Fruit fly (Drosophila melanogaster) whole organism, embryonic: ENCODE data around the gene Rab14.

Source experiments
- ATbp ChIP-seq: fragments of 200-800 bp; sonication (Bioruptor generic); optimal IDR thresholded peaks from 2 replicates; lab custom pipeline; 2017; ENCODE audit warnings: missing biosample characterization, mild to moderate bottlenecking, missing genetic modification characterization, missing genetic modification reagents
- Abd-B ChIP-seq: fragments of 200-800 bp; sonication (Bioruptor generic); optimal IDR thresholded peaks from 2 replicates; lab custom pipeline; 2018; ENCODE audit warnings: missing biosample characterization, mild to moderate bottlenecking, missing genetic modification characterization, moderate library complexity
- Aef1 ChIP-seq: fragments of 200-800 bp; sonication (Bioruptor generic); IDR thresholded peaks from 3 replicates; pipeline ENCODE4 v1.3.6; 2022; ENCODE audit warnings: missing biosample characterization, missing genetic modification characterization
- C15 ChIP-seq: fragments of 200-800 bp; sonication (Bioruptor generic); IDR thresholded peaks from 3 replicates; pipeline ENCODE4 v1.3.6; 2022; ENCODE audit warnings: missing biosample characterization, missing genetic modification characterization
- CG10209 ChIP-seq: fragments of 200-800 bp; sonication (Bioruptor generic); optimal IDR thresholded peaks from 3 replicates; lab custom pipeline; 2017; ENCODE audit warnings: missing biosample characterization, mild to moderate bottlenecking, missing genetic modification characterization, missing genetic modification reagents
- CG12942 ChIP-seq: fragments of 200-800 bp; sonication (Bioruptor generic); optimal IDR thresholded peaks from 3 replicates; lab custom pipeline; 2016; ENCODE audit warnings: missing biosample characterization, missing genetic modification characterization
- CG13775 ChIP-seq: fragments of 200-800 bp; sonication (Bioruptor generic); optimal IDR thresholded peaks from 3 replicates; lab custom pipeline; 2017; ENCODE audit warnings: missing biosample characterization, mild to moderate bottlenecking, missing genetic modification characterization
- CG14667 ChIP-seq: fragments of 200-800 bp; sonication (Bioruptor generic); IDR thresholded peaks from 2 replicates; pipeline ENCODE4 v1.3.6; 2022; ENCODE audit warnings: missing biosample characterization, missing genetic modification characterization
- CG15514 ChIP-seq: fragments of 200-800 bp; sonication (Bioruptor generic); optimal IDR thresholded peaks from 3 replicates; lab custom pipeline; 2017; ENCODE audit warnings: missing biosample characterization, missing genetic modification characterization, mild to moderate bottlenecking, moderate library complexity, missing genetic modification reagents
- CG17568 ChIP-seq: fragments of 200-800 bp; sonication (Bioruptor generic); optimal IDR thresholded peaks from 2 replicates; lab custom pipeline; 2018; ENCODE audit warnings: missing biosample characterization, mild to moderate bottlenecking, missing genetic modification characterization, moderate library complexity
- CG17802 ChIP-seq: fragments of 200-800 bp; sonication (Bioruptor generic); optimal IDR thresholded peaks from 2 replicates; lab custom pipeline; 2018; ENCODE audit warnings: missing biosample characterization, mild to moderate bottlenecking, missing genetic modification characterization, moderate library complexity
- CG18476 ChIP-seq: fragments of 200-800 bp; sonication (Bioruptor generic); optimal IDR thresholded peaks from 2 replicates; lab custom pipeline; 2016; ENCODE audit warnings: missing biosample characterization, mild to moderate bottlenecking, missing genetic modification characterization
- CG2120 ChIP-seq: fragments of 200-800 bp; sonication (Bioruptor generic); optimal IDR thresholded peaks from 3 replicates; lab custom pipeline; 2016; ENCODE audit warnings: missing biosample characterization, missing genetic modification characterization
- CG33213 ChIP-seq: fragments of 200-800 bp; sonication (Bioruptor generic); optimal IDR thresholded peaks from 3 replicates; lab custom pipeline; 2016; ENCODE audit warnings: missing biosample characterization, missing genetic modification characterization
- CG34224 ChIP-seq: fragments of 200-800 bp; sonication (Bioruptor generic); IDR thresholded peaks from 3 replicates; pipeline ENCODE4 v1.3.6; 2022; ENCODE audit warnings: missing biosample characterization, missing genetic modification characterization; ENCODE audit not compliant: partially characterized antibody
- CG34376 ChIP-seq: fragments of 200-800 bp; sonication (Bioruptor generic); optimal IDR thresholded peaks from 2 replicates; lab custom pipeline; 2018; ENCODE audit warnings: missing biosample characterization, mild to moderate bottlenecking, missing genetic modification characterization
- CG4282 ChIP-seq: fragments of 200-800 bp; sonication (Bioruptor generic); optimal IDR thresholded peaks from 2 replicates; lab custom pipeline; 2016; ENCODE audit warnings: missing biosample characterization, missing genetic modification characterization
- CG4424 ChIP-seq: fragments of 200-800 bp; sonication (Bioruptor generic); optimal IDR thresholded peaks from 3 replicates; lab custom pipeline; 2016; ENCODE audit warnings: missing biosample characterization, missing genetic modification characterization
- CG4820 ChIP-seq: fragments of 200-800 bp; sonication (Bioruptor generic); optimal IDR thresholded peaks from 3 replicates; lab custom pipeline; 2016; ENCODE audit warnings: missing biosample characterization, missing genetic modification characterization
- CG7556 ChIP-seq: fragments of 200-800 bp; sonication (Bioruptor generic); optimal IDR thresholded peaks from 2 replicates; lab custom pipeline; 2017; ENCODE audit warnings: missing biosample characterization, mild to moderate bottlenecking, missing genetic modification characterization
- CG8359 ChIP-seq: fragments of 200-800 bp; sonication (Bioruptor generic); optimal IDR thresholded peaks from 2 replicates; lab custom pipeline; 2017; ENCODE audit warnings: missing biosample characterization, mild to moderate bottlenecking, missing genetic modification characterization, borderline replicate concordance
- CG8388 ChIP-seq: fragments of 200-800 bp; sonication (Bioruptor generic); optimal IDR thresholded peaks from 2 replicates; lab custom pipeline; 2019; ENCODE audit warnings: missing biosample characterization, mild to moderate bottlenecking, missing genetic modification characterization, moderate library complexity
- CG8765 ChIP-seq: fragments of 200-800 bp; sonication (Bioruptor generic); IDR thresholded peaks from 2 replicates; pipeline ENCODE4 v1.3.6; 2022; ENCODE audit warnings: missing biosample characterization, missing genetic modification characterization
- CG9437 ChIP-seq: fragments of 200-800 bp; sonication (Bioruptor generic); optimal IDR thresholded peaks from 2 replicates; lab custom pipeline; 2018; ENCODE audit warnings: missing biosample characterization, mild to moderate bottlenecking, missing genetic modification characterization
- Dfd ChIP-seq, 2 experiments: fragments of >200 bp; optimal IDR thresholded peaks; 2 replicates each; lab custom pipeline; 2017; ENCODE audit warnings: missing biosample characterization in 2 of 2, missing genetic modification characterization in 2 of 2
- Dll ChIP-seq: fragments of 200-800 bp; sonication (Bioruptor generic); IDR thresholded peaks from 4 replicates; pipeline ENCODE4 v1.3.6; 2022; ENCODE audit warnings: missing biosample characterization, missing genetic modification characterization; ENCODE audit not compliant: partially characterized antibody
- Hsf ChIP-seq: fragments of 200-800 bp; sonication (Bioruptor generic); optimal IDR thresholded peaks from 3 replicates; lab custom pipeline; 2016; ENCODE audit warnings: missing biosample characterization, missing genetic modification characterization
- Mrtf ChIP-seq: fragments of 200-800 bp; sonication (Bioruptor generic); IDR thresholded peaks from 3 replicates; pipeline ENCODE4 v1.3.6; 2022; ENCODE audit warnings: missing biosample characterization, missing genetic modification characterization
- Myb ChIP-seq: fragments of 200-800 bp; sonication (Bioruptor generic); optimal IDR thresholded peaks from 2 replicates; lab custom pipeline; 2016; ENCODE audit warnings: missing biosample characterization, missing genetic modification characterization
- Pdp1 ChIP-seq, 2 experiments: fragments of 200-800 bp; sonication (Bioruptor generic); optimal IDR thresholded peaks; 3 replicates each; lab custom pipeline; 2016; ENCODE audit warnings: missing biosample characterization in 2 of 2, missing genetic modification characterization in 2 of 2, mild to moderate bottlenecking in 1 of 2, moderate library complexity in 1 of 2
- Rx ChIP-seq: fragments of 200-800 bp; sonication (Bioruptor generic); IDR thresholded peaks from 2 replicates; pipeline ENCODE4 v1.3.6; 2022; ENCODE audit warnings: missing biosample characterization, missing genetic modification characterization
- Xrp1 ChIP-seq: fragments of 200-800 bp; sonication (Bioruptor generic); IDR thresholded peaks from 2 replicates; pipeline ENCODE4 v1.3.6; 2022; ENCODE audit warnings: missing biosample characterization, missing genetic modification characterization
- aop ChIP-seq: fragments of 200-800 bp; sonication (Bioruptor generic); IDR thresholded peaks from 2 replicates; pipeline ENCODE4 v1.3.6; 2022; ENCODE audit warnings: missing biosample characterization, missing genetic modification characterization
- ara ChIP-seq: fragments of 200-800 bp; sonication (Bioruptor generic); IDR thresholded peaks from 2 replicates; pipeline ENCODE4 v1.3.6; 2022; ENCODE audit warnings: missing biosample characterization, missing genetic modification characterization
- fd64A ChIP-seq: fragments of 200-800 bp; sonication (Bioruptor generic); optimal IDR thresholded peaks from 3 replicates; lab custom pipeline; 2018; ENCODE audit warnings: missing biosample characterization, mild to moderate bottlenecking, missing genetic modification characterization
- gcm ChIP-seq: fragments of 200-800 bp; sonication (Bioruptor generic); optimal IDR thresholded peaks from 2 replicates; lab custom pipeline; 2019; ENCODE audit warnings: missing biosample characterization, mild to moderate bottlenecking, missing genetic modification characterization, moderate library complexity
- gsb ChIP-seq: fragments of 200-800 bp; sonication (Bioruptor generic); IDR thresholded peaks from 2 replicates; pipeline ENCODE4 v1.3.6; 2022; ENCODE audit warnings: missing biosample characterization, missing genetic modification characterization
- kni ChIP-seq: fragments of 200-800 bp; sonication (Bioruptor generic); optimal IDR thresholded peaks from 3 replicates; lab custom pipeline; 2017; ENCODE audit warnings: mild to moderate bottlenecking, missing biosample characterization, missing genetic modification reagents, missing genetic modification characterization
- lbe ChIP-seq: fragments of 200-800 bp; sonication (Bioruptor generic); optimal IDR thresholded peaks from 2 replicates; lab custom pipeline; 2016; ENCODE audit warnings: missing biosample characterization, mild to moderate bottlenecking, missing genetic modification characterization
- nau ChIP-seq: fragments of 200-800 bp; sonication (Bioruptor generic); optimal IDR thresholded peaks from 3 replicates; lab custom pipeline; 2017; ENCODE audit warnings: missing biosample characterization, mild to moderate bottlenecking, missing genetic modification characterization, missing genetic modification reagents
- prd ChIP-seq, 3 experiments: fragments of >200 bp in 2 of 3; fragments of 200-800 bp in 1 of 3; sonication (Bioruptor generic) in 1 of 3; optimal IDR thresholded peaks in 2 of 3; IDR thresholded peaks in 1 of 3; 2 replicates in 2 of 3; 3 replicates in 1 of 3; pipeline versions ENCODE4 v1.3.6 to Lab custom; 2017 to 2022; ENCODE audit warnings: missing biosample characterization in 1 of 3, missing genetic modification characterization in 1 of 3
- sd ChIP-seq: fragments of 200-800 bp; sonication (Bioruptor generic); optimal IDR thresholded peaks from 3 replicates; lab custom pipeline; 2018; ENCODE audit warnings: missing biosample characterization, mild to moderate bottlenecking, missing genetic modification characterization, moderate library complexity
- sima ChIP-seq: fragments of 200-800 bp; sonication (Bioruptor generic); optimal IDR thresholded peaks from 2 replicates; lab custom pipeline; 2016; ENCODE audit warnings: missing biosample characterization, missing genetic modification characterization
- sisA ChIP-seq: fragments of 200-800 bp; sonication (Bioruptor generic); IDR thresholded peaks from 2 replicates; pipeline ENCODE4 v1.3.6; 2022; ENCODE audit warnings: missing biosample characterization, missing genetic modification characterization
- slp2 ChIP-seq: fragments of 200-800 bp; sonication (Bioruptor generic); optimal IDR thresholded peaks from 2 replicates; lab custom pipeline; 2016; ENCODE audit warnings: missing biosample characterization, missing genetic modification characterization
- tio ChIP-seq: fragments of 200-800 bp; sonication (Bioruptor generic); optimal IDR thresholded peaks from 2 replicates; lab custom pipeline; 2017; ENCODE audit warnings: missing biosample characterization, missing genetic modification characterization, inconsistent platforms
- tll ChIP-seq, 2 experiments: fragments of 200-800 bp in 1 of 2; fragments of >200 bp in 1 of 2; sonication (Bioruptor generic) in 1 of 2; optimal IDR thresholded peaks; 2 replicates each; lab custom pipeline; 2017 to 2019; ENCODE audit warnings: missing biosample characterization in 2 of 2, missing genetic modification characterization in 2 of 2, mild to moderate bottlenecking in 1 of 2, moderate library complexity in 1 of 2
- yki ChIP-seq: fragments of >200 bp; optimal IDR thresholded peaks from 3 replicates; lab custom pipeline; 2018

The Rab14 gene

DNA sequence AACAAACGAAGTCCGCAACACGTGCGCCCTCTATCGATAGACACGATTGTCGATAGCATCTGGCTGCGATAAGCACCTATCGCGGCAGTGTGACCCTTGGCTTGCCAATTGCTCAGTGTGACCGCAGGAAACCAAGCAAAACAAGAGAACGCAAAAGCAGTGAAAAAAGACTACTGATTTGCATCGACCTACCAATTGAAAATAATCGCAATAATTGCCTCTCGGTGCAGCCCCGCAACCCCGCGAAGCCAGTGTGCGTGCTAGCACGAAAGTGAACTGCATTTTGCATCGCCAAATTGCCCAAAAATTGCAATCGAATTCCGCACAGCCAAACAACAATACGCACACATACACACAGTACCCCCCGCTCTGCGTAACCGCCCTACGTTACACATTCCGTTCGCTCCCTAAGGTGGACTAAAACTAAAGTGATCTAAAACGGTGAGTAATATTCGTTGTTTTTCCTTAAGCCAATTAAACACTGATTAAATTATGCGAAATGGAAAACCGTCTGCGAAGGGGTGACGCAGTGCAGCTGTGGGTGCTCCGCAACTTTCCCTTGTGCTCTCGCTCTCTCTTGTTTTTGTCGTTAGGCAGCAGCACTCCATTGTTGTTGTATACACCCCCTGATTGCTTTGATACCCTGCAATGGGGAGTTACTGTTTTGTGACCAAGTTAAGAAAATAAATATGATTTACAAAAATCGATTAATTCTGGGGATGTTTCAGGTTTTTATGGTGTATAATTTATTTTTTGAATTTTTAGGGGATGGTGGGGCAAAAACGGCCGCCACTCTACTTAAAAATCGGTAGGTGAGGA, at the start of gene Rab14:
Gene Rab14 (plus strand): TSS at position 113 of the 819 bp plus-strand sequence.
- TF ChIP-seq Dfd (GFP tag; optimal IDR thresholded peaks at IDR 0.05; lab: Kevin White, UChicago) (no peak), CG9437 (GFP tag; lab: Kevin White, UChicago) (peak; percentile 76), gcm (GFP tag; lab: Kevin White, UChicago) (peak; percentile 84), CG17568 (GFP tag; lab: Kevin White, UChicago) (peak; percentile 82), C15 (GFP tag; lab: Robert Waterston, UW) (peak; percentile 66; the same call in 1 of the 3 replicates), kni (GFP tag; lab: Kevin White, UChicago) (peak; percentile 61), CG17802 (tag; lab: Kevin White, UChicago) (peak; percentile 47), tio (GFP tag; lab: Kevin White, UChicago) (peak; percentile 77), CG12942 (GFP tag; lab: Kevin White, UChicago) (peak; percentile 65), CG14667 (GFP tag; lab: Robert Waterston, UW) (peak; percentile 63), CG2120 (GFP tag; lab: Kevin White, UChicago) (peak; percentile 89), gsb (GFP tag; lab: Robert Waterston, UW) (peak; percentile 63), Mrtf (peak; percentile 69), sima (no peak), CG4820 (GFP tag; lab: Kevin White, UChicago) (peak; percentile 64), CG4282 (GFP tag; lab: Kevin White, UChicago) (peak; percentile 58), ATbp (peak; percentile 84), CG33213 (peak; percentile 35), CG8765 (peak; percentile 35; the same call in 1 of the 2 replicates), Rx (GFP tag; lab: Robert Waterston, UW) (peak; percentile 62; the same call in 1 of the 2 replicates), fd64A (GFP tag; lab: Kevin White, UChicago) (no peak), Abd-B (GFP tag; lab: Kevin White, UChicago) (peak; percentile 20), lbe (GFP tag; lab: Kevin White, UChicago) (peak; percentile 81), Myb (GFP tag; lab: Kevin White, UChicago) (peak; percentile 57), sisA (GFP tag; lab: Robert Waterston, UW) (peak; percentile 71), CG13775 (peak; percentile 79), Aef1 (peak; percentile 81), Dll (GFP tag; lab: Robert Waterston, UW) (peak; percentile 83), ara (peak; percentile 53; the same call in 1 of the 2 replicates), tll (GFP tag; optimal IDR thresholded peaks at IDR 0.05; lab: Kevin White, UChicago) (no peak), aop (GFP tag; lab: Robert Waterston, UW) (peak; percentile 64), yki (no peak), CG4424 (GFP tag; lab: Kevin White, UChicago) (peak; percentile 83), CG34224 (peak; percentile 89), CG10209 (GFP tag; lab: Kevin White, UChicago) (peak; percentile 81), CG15514 (GFP tag; lab: Kevin White, UChicago) (peak; percentile 58), prd (optimal IDR thresholded peaks at IDR 0.05; lab: Kevin White, UChicago) (no peak), prd (GFP tag; IDR thresholded peaks at IDR 0.05; lab: Robert Waterston, UW) (peak; percentile 82), Pdp1 (GFP tag; optimal IDR thresholded peaks at IDR 0.05; lab: Kevin White, UChicago) (peak; percentile 47 to 78), CG8388 (GFP tag; lab: Kevin White, UChicago) (peak; percentile 78), sd (tag; lab: Kevin White, UChicago) (peak; percentile 99), Xrp1 (GFP tag; lab: Robert Waterston, UW) (peak; percentile 83), slp2 (GFP tag; lab: Kevin White, UChicago) (peak; percentile 31), CG18476 (GFP tag; lab: Kevin White, UChicago) (peak; percentile 61), Hsf (GFP tag; lab: Kevin White, UChicago) (peak; percentile 84), nau (peak; percentile 51), CG34376 (peak; percentile 37), CG8359 (no peak), CG7556 (GFP tag; lab: Kevin White, UChicago) (peak; percentile 81)
